Fruit fly (Drosophila melanogaster) whole organism, embryonic: ENCODE measurements around the gene CG1440.

Experiments
- CG10366 ChIP-seq: fragments of 200-800 bp; sonication (Bioruptor generic); IDR thresholded peaks from 2 replicates; pipeline ENCODE4 v1.3.6; 2022; ENCODE audit warnings: missing biosample characterization, missing genetic modification characterization
- CG10959 ChIP-seq: fragments of 200-800 bp; sonication (Bioruptor generic); IDR thresholded peaks from 2 replicates; pipeline ENCODE4 v1.3.6; 2022; ENCODE audit warnings: missing biosample characterization, missing genetic modification characterization
- CG11504 ChIP-seq: fragments of 200-800 bp; sonication (Bioruptor generic); optimal IDR thresholded peaks from 3 replicates; lab custom pipeline; 2019; ENCODE audit warnings: missing biosample characterization, mild to moderate bottlenecking, missing genetic modification characterization, moderate library complexity
- CG12155 ChIP-seq: fragments of 200-800 bp; sonication (Bioruptor generic); optimal IDR thresholded peaks from 3 replicates; lab custom pipeline; 2016; ENCODE audit warnings: missing biosample characterization, missing genetic modification characterization
- CG12236 ChIP-seq: fragments of 200-800 bp; sonication (Bioruptor generic); optimal IDR thresholded peaks from 2 replicates; lab custom pipeline; 2016; ENCODE audit warnings: missing biosample characterization, missing genetic modification characterization
- CG12659 ChIP-seq: fragments of 200-800 bp; sonication (Bioruptor generic); optimal IDR thresholded peaks from 3 replicates; lab custom pipeline; 2017; ENCODE audit warnings: mild to moderate bottlenecking, missing biosample characterization, missing genetic modification reagents, missing genetic modification characterization
- CG17802 ChIP-seq: fragments of 200-800 bp; sonication (Bioruptor generic); optimal IDR thresholded peaks from 2 replicates; lab custom pipeline; 2018; ENCODE audit warnings: missing biosample characterization, mild to moderate bottlenecking, missing genetic modification characterization, moderate library complexity
- CG2678 ChIP-seq: fragments of 200-800 bp; sonication (Bioruptor generic); optimal IDR thresholded peaks from 3 replicates; lab custom pipeline; 2019; ENCODE audit warnings: missing biosample characterization, mild to moderate bottlenecking, missing genetic modification characterization, moderate library complexity
- CG31388 ChIP-seq: fragments of 200-800 bp; sonication (Bioruptor generic); optimal IDR thresholded peaks from 2 replicates; lab custom pipeline; 2016; ENCODE audit warnings: missing biosample characterization, missing genetic modification characterization
- CG33557 ChIP-seq: fragments of 200-800 bp; sonication (Bioruptor generic); optimal IDR thresholded peaks from 2 replicates; lab custom pipeline; 2019; ENCODE audit warnings: missing biosample characterization, mild to moderate bottlenecking, missing genetic modification characterization, moderate library complexity
- CG4854 ChIP-seq: fragments of 200-800 bp; sonication (Bioruptor generic); optimal IDR thresholded peaks from 2 replicates; lab custom pipeline; 2016; ENCODE audit warnings: missing biosample characterization, missing genetic modification characterization, inconsistent platforms
- CG6175 ChIP-seq: fragments of 200-800 bp; sonication (Bioruptor generic); IDR thresholded peaks from 3 replicates; pipeline ENCODE4 v1.3.6; 2022; ENCODE audit warnings: missing biosample characterization, missing genetic modification characterization
- CG6791 ChIP-seq: fragments of 200-800 bp; sonication (Bioruptor generic); IDR thresholded peaks from 3 replicates; pipeline ENCODE4 v1.3.6; 2022; ENCODE audit warnings: missing biosample characterization, missing genetic modification characterization; ENCODE audit not compliant: partially characterized antibody
- CG7839 ChIP-seq: fragments of 200-800 bp; sonication (Bioruptor generic); optimal IDR thresholded peaks from 3 replicates; lab custom pipeline; 2018; ENCODE audit warnings: missing biosample characterization, mild to moderate bottlenecking, missing genetic modification characterization, moderate library complexity
- CG8290 ChIP-seq, 3 experiments: fragments of 200-800 bp; sonication (Bioruptor generic); optimal IDR thresholded peaks; 2 replicates each; lab custom pipeline; 2016 to 2019; ENCODE audit warnings: missing biosample characterization in 3 of 3, missing genetic modification characterization in 3 of 3, mild to moderate bottlenecking in 2 of 3, moderate library complexity in 1 of 3
- CG8944 ChIP-seq: fragments of 200-800 bp; sonication (Bioruptor generic); optimal IDR thresholded peaks from 3 replicates; lab custom pipeline; 2016; ENCODE audit warnings: missing biosample characterization, missing genetic modification characterization
- CG9932 ChIP-seq: fragments of 200-800 bp; sonication (Bioruptor generic); IDR thresholded peaks from 2 replicates; pipeline ENCODE4 v1.3.6; 2022; ENCODE audit warnings: missing biosample characterization, missing genetic modification characterization
- CTCF ChIP-seq: fragments of 200-800 bp; sonication (Bioruptor generic); optimal IDR thresholded peaks from 2 replicates; lab custom pipeline; 2017; ENCODE audit warnings: missing biosample characterization, mild to moderate bottlenecking, missing genetic modification characterization, moderate library complexity
- D19A ChIP-seq: fragments of 200-800 bp; optimal IDR thresholded peaks from 3 replicates; lab custom pipeline; 2019; ENCODE audit warnings: missing biosample characterization, mild to moderate bottlenecking, missing genetic modification characterization, moderate library complexity
- E2f2 ChIP-seq: fragments of 200-800 bp; sonication (Bioruptor generic); IDR thresholded peaks from 2 replicates; pipeline ENCODE4 v1.3.6; 2022; ENCODE audit warnings: missing biosample characterization, missing genetic modification characterization
- GATAe ChIP-seq: fragments of 200-800 bp; sonication (Bioruptor generic); conservative IDR thresholded peaks from 2 replicates; pipeline ENCODE4 v1.3.6; 2022; ENCODE audit warnings: missing biosample characterization, missing genetic modification characterization
- Gug ChIP-seq: fragments of 200-800 bp; sonication (Bioruptor generic); IDR thresholded peaks from 4 replicates; pipeline ENCODE4 v1.3.6; 2022; ENCODE audit warnings: missing biosample characterization, missing genetic modification characterization
- Hr39 ChIP-seq: fragments of >200 bp; optimal IDR thresholded peaks from 2 replicates; lab custom pipeline; 2017
- Med ChIP-seq: fragments of 200-800 bp; sonication (Bioruptor generic); peaks from one replicate; lab custom pipeline; 2016; ENCODE audit warnings: missing biosample characterization, missing genetic modification characterization, mild to moderate bottlenecking, inconsistent platforms, moderate library complexity
- NK7.1 ChIP-seq: fragments of 200-800 bp; sonication (Bioruptor generic); optimal IDR thresholded peaks from 3 replicates; lab custom pipeline; 2016; ENCODE audit warnings: missing biosample characterization, missing genetic modification characterization
- Nf-YB ChIP-seq: fragments of 200-800 bp; sonication (Bioruptor generic); optimal IDR thresholded peaks from 3 replicates; lab custom pipeline; 2019; ENCODE audit warnings: missing biosample characterization, mild to moderate bottlenecking, missing genetic modification characterization, moderate library complexity
- Nf-YC ChIP-seq: fragments of 200-800 bp; optimal IDR thresholded peaks from 3 replicates; lab custom pipeline; 2019; ENCODE audit warnings: missing biosample characterization, mild to moderate bottlenecking, missing genetic modification characterization, moderate library complexity
- Ptx1 ChIP-seq: fragments of 200-800 bp; sonication (Bioruptor generic); IDR thresholded peaks from 2 replicates; pipeline ENCODE4 v1.3.6; 2022; ENCODE audit warnings: missing biosample characterization, missing genetic modification characterization
- Side ChIP-seq: fragments of 200-800 bp; sonication (Bioruptor generic); optimal IDR thresholded peaks from 2 replicates; lab custom pipeline; 2016; ENCODE audit warnings: missing biosample characterization, missing genetic modification characterization
- cas ChIP-seq: fragments of 200-800 bp; sonication (Bioruptor generic); IDR thresholded peaks from 2 replicates; pipeline ENCODE4 v1.3.6; 2022; ENCODE audit warnings: missing biosample characterization, missing genetic modification characterization
- chinmo ChIP-seq: fragments of 200-800 bp; sonication (Bioruptor generic); IDR thresholded peaks from 4 replicates; pipeline ENCODE4 v1.3.6; 2022; ENCODE audit warnings: missing biosample characterization, missing genetic modification characterization; ENCODE audit not compliant: partially characterized antibody
- crol ChIP-seq: fragments of 200-800 bp; sonication (Bioruptor generic); IDR thresholded peaks from 2 replicates; pipeline ENCODE4 v1.3.6; 2022; ENCODE audit warnings: missing biosample characterization, missing genetic modification characterization
- fd64A ChIP-seq: fragments of 200-800 bp; sonication (Bioruptor generic); optimal IDR thresholded peaks from 3 replicates; lab custom pipeline; 2018; ENCODE audit warnings: missing biosample characterization, mild to moderate bottlenecking, missing genetic modification characterization
- gem ChIP-seq: fragments of 200-800 bp; sonication (Bioruptor generic); optimal IDR thresholded peaks from 2 replicates; lab custom pipeline; 2019; ENCODE audit warnings: missing biosample characterization, mild to moderate bottlenecking, missing genetic modification characterization, moderate library complexity
- grn ChIP-seq: fragments of 200-800 bp; sonication (Bioruptor generic); optimal IDR thresholded peaks from 3 replicates; lab custom pipeline; 2017; ENCODE audit warnings: missing biosample characterization, missing genetic modification characterization
- gsb-n ChIP-seq: fragments of 200-800 bp; sonication (Bioruptor generic); optimal IDR thresholded peaks from 3 replicates; lab custom pipeline; 2018; ENCODE audit warnings: missing biosample characterization, mild to moderate bottlenecking, missing genetic modification characterization
- kay ChIP-seq: fragments of 200-800 bp; sonication (Bioruptor generic); optimal IDR thresholded peaks from 2 replicates; lab custom pipeline; 2016; ENCODE audit warnings: missing biosample characterization, missing genetic modification characterization
- lab ChIP-seq: fragments of 200-800 bp; sonication (Bioruptor generic); optimal IDR thresholded peaks from 3 replicates; lab custom pipeline; 2017; ENCODE audit warnings: missing biosample characterization, missing genetic modification characterization, mild to moderate bottlenecking, moderate library complexity, missing genetic modification reagents
- lilli ChIP-seq: fragments of 200-800 bp; sonication (Bioruptor generic); optimal IDR thresholded peaks from 3 replicates; lab custom pipeline; 2016; ENCODE audit warnings: missing biosample characterization, missing genetic modification characterization
- nerfin-2 ChIP-seq: fragments of 200-800 bp; sonication (Bioruptor generic); IDR thresholded peaks from 2 replicates; pipeline ENCODE4 v1.3.6; 2022; ENCODE audit warnings: missing biosample characterization, missing genetic modification characterization; ENCODE audit not compliant: partially characterized antibody
- pita ChIP-seq: fragments of 200-800 bp; sonication (Bioruptor generic); optimal IDR thresholded peaks from 2 replicates; lab custom pipeline; 2017; ENCODE audit warnings: missing biosample characterization, mild to moderate bottlenecking, missing genetic modification characterization
- row ChIP-seq: fragments of 200-800 bp; sonication (Bioruptor generic); IDR thresholded peaks from 3 replicates; pipeline ENCODE4 v1.3.6; 2022; ENCODE audit warnings: missing biosample characterization, missing genetic modification characterization
- sd ChIP-seq: fragments of 200-800 bp; sonication (Bioruptor generic); optimal IDR thresholded peaks from 3 replicates; lab custom pipeline; 2018; ENCODE audit warnings: missing biosample characterization, mild to moderate bottlenecking, missing genetic modification characterization, moderate library complexity
- sr ChIP-seq: fragments of 200-800 bp; sonication (Bioruptor generic); IDR thresholded peaks from 3 replicates; pipeline ENCODE4 v1.3.6; 2022; ENCODE audit warnings: missing biosample characterization, missing genetic modification characterization
- ssp ChIP-seq: fragments of 200-800 bp; sonication (Bioruptor generic); IDR thresholded peaks from 2 replicates; pipeline ENCODE4 v1.3.6; 2022; ENCODE audit warnings: missing biosample characterization, missing genetic modification characterization

The CG1440 gene

DNA sequence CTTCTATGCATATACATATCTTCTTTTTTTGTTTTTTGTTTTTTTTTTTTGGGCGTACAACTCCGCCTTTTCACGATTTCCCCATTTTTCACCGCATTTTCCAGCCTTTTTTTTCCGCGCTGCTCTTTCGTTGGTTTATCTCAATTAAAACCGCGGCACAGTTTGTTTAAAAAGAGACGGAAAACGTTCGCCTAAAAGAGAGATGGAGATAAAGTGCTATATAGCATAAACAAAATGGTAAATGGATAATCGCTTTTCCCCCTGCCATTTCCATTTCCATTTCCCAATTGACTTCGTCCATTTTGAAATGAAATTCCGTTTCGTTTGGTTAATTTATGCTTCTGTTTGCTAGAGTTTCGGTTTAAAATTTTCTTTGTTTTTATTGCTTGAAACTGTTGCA lies 10.3 kb downstream of the CG1440 start:
- TF ChIP-seq Gug (GFP tag; lab: Robert Waterston, UW) (no peak), nerfin-2 (GFP tag; lab: Robert Waterston, UW) (no peak), gem (tag; lab: Kevin White, UChicago) (no peak), fd64A (GFP tag; lab: Kevin White, UChicago) (no peak), Nf-YC (tag; lab: Kevin White, UChicago) (peak; percentile 50), Nf-YB (GFP tag; lab: Kevin White, UChicago) (peak; percentile 78)

DNA sequence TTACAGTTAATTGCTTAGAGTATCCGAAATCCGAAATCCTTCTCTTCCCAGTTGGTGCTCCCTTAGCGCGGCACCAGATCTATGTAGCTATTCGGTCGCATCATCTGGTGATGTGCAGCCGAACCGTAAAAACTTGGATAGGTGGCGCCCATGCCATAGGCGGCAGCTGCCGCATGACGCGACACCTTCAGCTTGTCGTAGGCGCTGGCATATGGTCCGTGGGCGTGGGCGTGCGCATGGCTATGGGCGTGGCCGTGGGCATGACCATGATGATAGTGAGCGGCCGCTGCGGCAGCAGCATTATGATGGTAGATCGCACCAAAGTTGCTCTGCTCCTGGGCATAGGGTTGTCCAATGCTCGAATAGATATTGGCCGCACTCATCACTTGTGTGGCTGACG lies 11.3 kb downstream of the CG1440 start:
- TF ChIP-seq Ptx1 (GFP tag; lab: Robert Waterston, UW) (no peak), CG33557 (GFP tag; lab: Kevin White, UChicago) (no peak), sr (GFP tag; lab: Robert Waterston, UW) (peak; percentile 61; the same call in 1 of the 3 replicates), CG6791 (GFP tag; lab: Robert Waterston, UW) (peak; percentile 57; the same call in 2 of the 3 replicates), CTCF (GFP tag; lab: Kevin White, UChicago) (peak; percentile 60), Hr39 (lab: Kevin White, UChicago) (peak; percentile 85), CG8290 (GFP tag; optimal IDR thresholded peaks at IDR 0.05; lab: Kevin White, UChicago) (peak; percentile 50), CG8290 (tag; optimal IDR thresholded peaks at IDR 0.05; lab: Kevin White, UChicago) (no peak)

DNA sequence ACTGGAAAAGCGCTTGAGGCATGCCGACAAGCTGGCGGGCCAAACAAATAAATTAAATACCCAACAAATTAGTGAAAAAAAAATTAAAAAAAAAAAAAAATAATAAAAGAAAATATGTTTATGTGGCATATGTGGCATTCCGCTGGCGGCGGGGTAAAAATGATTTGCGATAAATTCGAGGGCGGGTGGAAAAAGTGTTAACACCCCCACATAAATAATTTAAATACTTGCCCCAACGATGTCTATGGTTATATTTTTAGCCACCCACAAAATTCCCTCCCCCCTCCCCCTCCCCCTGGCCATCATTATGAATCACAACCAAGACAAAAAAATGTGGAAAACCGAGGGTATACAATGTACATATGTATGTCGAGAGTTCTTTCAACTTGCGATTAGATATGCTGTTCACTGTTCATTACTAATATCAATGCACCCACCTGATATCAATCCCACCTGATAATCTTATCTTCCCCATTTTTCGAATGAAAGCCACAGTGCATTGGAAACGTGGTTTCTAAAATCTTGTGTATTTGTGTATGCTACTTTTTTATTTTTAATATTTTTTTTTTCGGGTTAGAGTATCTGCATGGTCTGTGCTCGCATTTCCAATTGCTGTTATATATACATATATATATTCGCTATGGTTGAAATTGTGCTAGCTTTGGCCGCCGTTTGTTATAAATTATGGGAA lies 13.5 kb downstream of the CG1440 start:
- TF ChIP-seq CG12236 (GFP tag; lab: Kevin White, UChicago) (no peak), cas (GFP tag; lab: Robert Waterston, UW) (no peak), crol (peak; percentile 73), Side (GFP tag; lab: Kevin White, UChicago) (no peak), CG7839 (tag; lab: Kevin White, UChicago) (peak; percentile 12), gem (tag; lab: Kevin White, UChicago) (peak; percentile 27), CG9932 (GFP tag; lab: Robert Waterston, UW) (0 out of 2 replicates have a peak, but pooled peaks have one; percentile 18), gsb-n (tag; lab: Kevin White, UChicago) (no peak), lilli (GFP tag; lab: Kevin White, UChicago) (peak; percentile 4), D19A (tag; lab: Kevin White, UChicago) (peak; percentile 85), CG17802 (tag; lab: Kevin White, UChicago) (no peak), CG4854 (GFP tag; lab: Kevin White, UChicago) (no peak), sr (GFP tag; lab: Robert Waterston, UW) (peak; percentile 43; the same call in 1 of the 3 replicates), CG10366 (GFP tag; lab: Robert Waterston, UW) (no peak), sd (peak; percentile 78), ssp (GFP tag; lab: Robert Waterston, UW) (no peak), E2f2 (GFP tag; lab: Robert Waterston, UW) (0 out of 2 replicates have a peak, but pooled peaks have one; percentile 17), CG12155 (GFP tag; lab: Kevin White, UChicago) (no peak), CG6175 (GFP tag; lab: Robert Waterston, UW) (no peak), Med (GFP tag; lab: Kevin White, UChicago) (peak; percentile 21), pita (GFP tag; lab: Kevin White, UChicago) (no peak), row (peak; percentile 48; the same call in 2 of the 3 replicates), CG8944 (GFP tag; lab: Kevin White, UChicago) (no peak), CG31388 (GFP tag; lab: Kevin White, UChicago) (no peak), GATAe (GFP tag; lab: Robert Waterston, UW) (peak; percentile 64), CG10959 (GFP tag; lab: Robert Waterston, UW) (no peak), CG11504 (peak; percentile 24), CG2678 (tag; lab: Kevin White, UChicago) (peak; percentile 24), NK7.1 (GFP tag; lab: Kevin White, UChicago) (no peak), grn (GFP tag; lab: Kevin White, UChicago) (peak; percentile 75), kay (GFP tag; lab: Kevin White, UChicago) (peak; percentile 35), CG12659 (GFP tag; lab: Kevin White, UChicago) (no peak), chinmo (peak; percentile 70; the same call in 2 of the 4 replicates), lab (GFP tag; lab: Kevin White, UChicago) (peak; percentile 8)
